Worm (Caenorhabditis elegans) whole organism, L3 larva: ENCODE results near the gene comt-4.

Source experiments
- aly-2 ChIP-seq: fragments of 150-350 bp; optimal IDR thresholded peaks from 2 replicates; lab custom pipeline; 2014; ENCODE audit warnings: missing biosample characterization, missing genetic modification characterization
- elt-3 ChIP-seq, 3 experiments: fragments of 150-350 bp in 1 of 3; sonication (generic microtip) in 2 of 3; optimal IDR thresholded peaks; 2 replicates in 2 of 3; 4 replicates in 1 of 3; lab custom pipeline; 2014 to 2017; ENCODE audit warnings: missing biosample characterization in 3 of 3, missing genetic modification characterization in 3 of 3
- eor-1 ChIP-seq, 2 experiments: fragments of 150-350 bp; optimal IDR thresholded peaks; 2 replicates each; lab custom pipeline; 2014 to 2018; ENCODE audit warnings: missing biosample characterization in 2 of 2, missing genetic modification characterization in 2 of 2
- fkh-10 ChIP-seq: sonication (generic microtip); optimal IDR thresholded peaks from 2 replicates; lab custom pipeline; 2017; ENCODE audit warnings: missing biosample characterization, missing genetic modification reagents, missing genetic modification characterization
- fos-1 ChIP-seq: fragments of 150-350 bp; optimal IDR thresholded peaks from 2 replicates; lab custom pipeline; 2014; ENCODE audit warnings: missing biosample characterization, missing genetic modification characterization
- jun-1 ChIP-seq: fragments of 150-350 bp; optimal IDR thresholded peaks from 2 replicates; lab custom pipeline; 2014; ENCODE audit warnings: missing biosample characterization, missing genetic modification reagents, missing genetic modification characterization
- lin-15B ChIP-seq: fragments of 150-350 bp; optimal IDR thresholded peaks from 2 replicates; lab custom pipeline; 2014; ENCODE audit warnings: missing biosample characterization, missing genetic modification characterization
- mdl-1 ChIP-seq: fragments of 150-350 bp; optimal IDR thresholded peaks from 2 replicates; lab custom pipeline; 2014; ENCODE audit warnings: missing biosample characterization, missing genetic modification characterization
- mml-1 ChIP-seq: fragments of 150-350 bp; sonication (generic microtip); optimal IDR thresholded peaks from 3 replicates; lab custom pipeline; 2014; ENCODE audit warnings: missing biosample characterization, missing genetic modification characterization
- nhr-237 ChIP-seq: fragments of 150-350 bp; optimal IDR thresholded peaks from 2 replicates; lab custom pipeline; 2014; ENCODE audit warnings: missing biosample characterization, missing genetic modification characterization
- pqm-1 ChIP-seq: fragments of 150-350 bp; optimal IDR thresholded peaks from 2 replicates; lab custom pipeline; 2017; ENCODE audit warnings: missing biosample characterization, missing genetic modification characterization, inconsistent platforms
- snpc-4 ChIP-seq: fragments of 150-350 bp; optimal IDR thresholded peaks from 2 replicates; lab custom pipeline; 2014; ENCODE audit warnings: missing biosample characterization, missing genetic modification characterization
- unc-39 ChIP-seq: sonication (generic microtip); optimal IDR thresholded peaks from 4 replicates; lab custom pipeline; 2017; ENCODE audit warnings: missing biosample characterization, missing genetic modification characterization
- ztf-11 ChIP-seq: fragments of 150-350 bp; optimal IDR thresholded peaks from 2 replicates; lab custom pipeline; 2014; ENCODE audit warnings: missing biosample characterization, missing genetic modification characterization

ce11 chrV:2099040-2099439 is 49.1 kb upstream of the comt-4 start, which contains the start of gene F36F12.7:
- TF ChIP-seq eor-1 (tag; optimal IDR thresholded peaks at IDR 0.05; lab: Kevin White, UChicago): no peak
- no peak for TF ChIP-seq aly-2 (tag; lab: Kevin White, UChicago)
- TF ChIP-seq elt-3 (tag; optimal IDR thresholded peaks at IDR 0.05; lab: Kevin White, UChicago): no peak
- no peak for TF ChIP-seq lin-15B (tag; lab: Kevin White, UChicago)
- no peak for TF ChIP-seq pqm-1 (tag; lab: Kevin White, UChicago)
- no peak for TF ChIP-seq snpc-4 (tag; lab: Kevin White, UChicago)
- no peak for TF ChIP-seq nhr-237 (tag; lab: Kevin White, UChicago)
- TF ChIP-seq mml-1 (tag; lab: Kevin White, UChicago): no peak
- no peak for TF ChIP-seq mdl-1
- TF ChIP-seq ztf-11 (tag; lab: Kevin White, UChicago): no peak
- no peak for TF ChIP-seq jun-1 (tag; lab: Kevin White, UChicago)
- no peak for TF ChIP-seq fos-1
- TF ChIP-seq fkh-10 (GFP tag; lab: Kevin White, UChicago): no peak
- no peak for TF ChIP-seq unc-39 (tag; lab: Kevin White, UChicago)
